Fruit fly (Drosophila melanogaster) whole organism, embryonic: ENCODE results near the gene Spn75F.
A peak's percentile ranks its signal among the peaks of the same experiment; 100 is the strongest.

ENCODE experiments used
- CG10543 ChIP-seq: fragments of 200-800 bp; sonication (Bioruptor generic); optimal IDR thresholded peaks from 3 replicates; lab custom pipeline; 2017; ENCODE audit warnings: missing biosample characterization, mild to moderate bottlenecking, missing genetic modification characterization, moderate library complexity
- CG12769 ChIP-seq: fragments of 200-800 bp; sonication (Bioruptor generic); optimal IDR thresholded peaks from 2 replicates; lab custom pipeline; 2019; ENCODE audit warnings: missing biosample characterization, mild to moderate bottlenecking, missing genetic modification characterization, moderate library complexity
- CG13894 ChIP-seq: fragments of 200-800 bp; sonication (Bioruptor generic); optimal IDR thresholded peaks from 3 replicates; lab custom pipeline; 2018; ENCODE audit warnings: missing biosample characterization, mild to moderate bottlenecking, missing genetic modification characterization, moderate library complexity
- CG18262 ChIP-seq: fragments of 200-800 bp; optimal IDR thresholded peaks from 3 replicates; lab custom pipeline; 2019; ENCODE audit warnings: missing biosample characterization, mild to moderate bottlenecking, missing genetic modification characterization, moderate library complexity
- CG18476 ChIP-seq: fragments of 200-800 bp; sonication (Bioruptor generic); optimal IDR thresholded peaks from 2 replicates; lab custom pipeline; 2016; ENCODE audit warnings: missing biosample characterization, mild to moderate bottlenecking, missing genetic modification characterization
- CG2199 ChIP-seq: fragments of 200-800 bp; sonication (Bioruptor generic); IDR thresholded peaks from 3 replicates; pipeline ENCODE4 v1.3.6; 2022; ENCODE audit warnings: missing biosample characterization, missing genetic modification characterization
- CG2202 ChIP-seq: fragments of 200-800 bp; sonication (Bioruptor generic); optimal IDR thresholded peaks from 2 replicates; lab custom pipeline; 2018; ENCODE audit warnings: missing biosample characterization, mild to moderate bottlenecking, missing genetic modification characterization
- CG31224 ChIP-seq: fragments of 200-800 bp; sonication (Bioruptor generic); IDR thresholded peaks from 2 replicates; pipeline ENCODE4 v1.3.6; 2022; ENCODE audit warnings: missing biosample characterization, missing genetic modification characterization
- CG32767 ChIP-seq: fragments of 200-800 bp; sonication (Bioruptor generic); IDR thresholded peaks from 2 replicates; pipeline ENCODE4 v1.3.6; 2022; ENCODE audit warnings: missing biosample characterization, missing genetic modification characterization
- CG3995 ChIP-seq: fragments of 200-800 bp; sonication (Bioruptor generic); optimal IDR thresholded peaks from 3 replicates; lab custom pipeline; 2016; ENCODE audit warnings: missing biosample characterization, missing genetic modification characterization
- CG7357 ChIP-seq: fragments of 200-800 bp; sonication (Bioruptor generic); IDR thresholded peaks from 3 replicates; pipeline ENCODE4 v1.3.6; 2022; ENCODE audit warnings: missing biosample characterization, missing genetic modification characterization
- CoRest ChIP-seq: fragments of 200-800 bp; sonication (Bioruptor generic); optimal IDR thresholded peaks from 3 replicates; lab custom pipeline; 2018; ENCODE audit warnings: missing biosample characterization, mild to moderate bottlenecking, missing genetic modification characterization, moderate library complexity
- D ChIP-seq, 2 experiments: fragments of 200-800 bp in 1 of 2; fragments of >200 bp in 1 of 2; sonication (Bioruptor generic) in 1 of 2; optimal IDR thresholded peaks; 2 replicates in 1 of 2; 3 replicates in 1 of 2; lab custom pipeline; 2017; ENCODE audit warnings: mild to moderate bottlenecking in 1 of 2, missing biosample characterization in 1 of 2, missing genetic modification characterization in 1 of 2, missing genetic modification reagents in 1 of 2
- Deaf1 ChIP-seq: fragments of 200-800 bp; optimal IDR thresholded peaks from 3 replicates; lab custom pipeline; 2019; ENCODE audit warnings: missing biosample characterization, mild to moderate bottlenecking, missing genetic modification characterization, moderate library complexity
- Dref ChIP-seq: fragments of 200-800 bp; sonication (Bioruptor generic); IDR thresholded peaks from 2 replicates; pipeline ENCODE4 v1.3.6; 2022; ENCODE audit warnings: missing biosample characterization, missing genetic modification characterization
- H15 ChIP-seq: fragments of 200-800 bp; sonication (Bioruptor generic); IDR thresholded peaks from 3 replicates; pipeline ENCODE4 v1.3.6; 2022; ENCODE audit warnings: missing biosample characterization, missing genetic modification characterization
- Hey ChIP-seq: fragments of 200-800 bp; sonication (Bioruptor generic); optimal IDR thresholded peaks from 3 replicates; lab custom pipeline; 2018; ENCODE audit warnings: missing biosample characterization, mild to moderate bottlenecking, missing genetic modification characterization
- Hr3 ChIP-seq: fragments of 200-800 bp; sonication (Bioruptor generic); optimal IDR thresholded peaks from 3 replicates; lab custom pipeline; 2016; ENCODE audit warnings: missing biosample characterization, missing genetic modification characterization
- Med ChIP-seq: fragments of 200-800 bp; sonication (Bioruptor generic); peaks from one replicate; lab custom pipeline; 2016; ENCODE audit warnings: missing biosample characterization, missing genetic modification characterization, mild to moderate bottlenecking, inconsistent platforms, moderate library complexity
- Mes4 ChIP-seq: fragments of 200-800 bp; sonication (Bioruptor generic); optimal IDR thresholded peaks from 2 replicates; lab custom pipeline; 2016; ENCODE audit warnings: missing biosample characterization, missing genetic modification characterization
- NFAT ChIP-seq: fragments of 200-800 bp; sonication (Bioruptor generic); IDR thresholded peaks from 2 replicates; pipeline ENCODE4 v1.3.6; 2022; ENCODE audit warnings: missing biosample characterization, missing genetic modification characterization
- PHDP ChIP-seq: fragments of 200-800 bp; sonication (Bioruptor generic); optimal IDR thresholded peaks from 3 replicates; lab custom pipeline; 2018; ENCODE audit warnings: missing biosample characterization, mild to moderate bottlenecking, missing genetic modification characterization, moderate library complexity
- Pdp1 ChIP-seq, 2 experiments: fragments of 200-800 bp; sonication (Bioruptor generic); optimal IDR thresholded peaks; 3 replicates each; lab custom pipeline; 2016; ENCODE audit warnings: missing biosample characterization in 2 of 2, missing genetic modification characterization in 2 of 2, mild to moderate bottlenecking in 1 of 2, moderate library complexity in 1 of 2
- Rfx ChIP-seq: fragments of 200-800 bp; sonication (Bioruptor generic); IDR thresholded peaks from 2 replicates; pipeline ENCODE4 v1.3.6; 2022; ENCODE audit warnings: missing biosample characterization, missing genetic modification characterization
- abd-A ChIP-seq: fragments of 200-800 bp; sonication (Bioruptor generic); optimal IDR thresholded peaks from 3 replicates; lab custom pipeline; 2019; ENCODE audit warnings: missing biosample characterization, mild to moderate bottlenecking, missing genetic modification characterization, moderate library complexity
- aop ChIP-seq: fragments of 200-800 bp; sonication (Bioruptor generic); IDR thresholded peaks from 2 replicates; pipeline ENCODE4 v1.3.6; 2022; ENCODE audit warnings: missing biosample characterization, missing genetic modification characterization
- bigmax ChIP-seq: fragments of 200-800 bp; sonication (Bioruptor generic); optimal IDR thresholded peaks from 2 replicates; lab custom pipeline; 2018; ENCODE audit warnings: missing biosample characterization, mild to moderate bottlenecking, missing genetic modification characterization
- chm ChIP-seq: fragments of 200-800 bp; sonication (Bioruptor generic); IDR thresholded peaks from 2 replicates; pipeline ENCODE4 v1.3.6; 2022; ENCODE audit warnings: missing biosample characterization, missing genetic modification characterization
- crol ChIP-seq: fragments of 200-800 bp; sonication (Bioruptor generic); IDR thresholded peaks from 2 replicates; pipeline ENCODE4 v1.3.6; 2022; ENCODE audit warnings: missing biosample characterization, missing genetic modification characterization
- cwo ChIP-seq: fragments of 200-800 bp; sonication (Bioruptor generic); optimal IDR thresholded peaks from 3 replicates; lab custom pipeline; 2017; ENCODE audit warnings: missing biosample characterization, missing genetic modification characterization, mild to moderate bottlenecking, moderate library complexity, missing genetic modification reagents
- emc ChIP-seq: fragments of 200-800 bp; sonication (Bioruptor generic); optimal IDR thresholded peaks from 2 replicates; lab custom pipeline; 2016; ENCODE audit warnings: missing biosample characterization, missing genetic modification characterization
- eve ChIP-seq, 2 experiments: fragments of >200 bp; optimal IDR thresholded peaks; 2 replicates each; lab custom pipeline; 2017; ENCODE audit warnings: missing biosample characterization in 2 of 2, missing genetic modification characterization in 2 of 2
- exex ChIP-seq: fragments of 200-800 bp; sonication (Bioruptor generic); optimal IDR thresholded peaks from 4 replicates; lab custom pipeline; 2018; ENCODE audit warnings: missing biosample characterization, mild to moderate bottlenecking, missing genetic modification characterization, moderate library complexity
- grau ChIP-seq: fragments of 200-800 bp; optimal IDR thresholded peaks from 3 replicates; lab custom pipeline; 2019; ENCODE audit warnings: missing biosample characterization, mild to moderate bottlenecking, missing genetic modification characterization, moderate library complexity
- ind ChIP-seq: fragments of 200-800 bp; sonication (Bioruptor generic); optimal IDR thresholded peaks from 3 replicates; lab custom pipeline; 2016; ENCODE audit warnings: missing biosample characterization, missing genetic modification characterization
- kni ChIP-seq: fragments of 200-800 bp; sonication (Bioruptor generic); optimal IDR thresholded peaks from 3 replicates; lab custom pipeline; 2017; ENCODE audit warnings: mild to moderate bottlenecking, missing biosample characterization, missing genetic modification reagents, missing genetic modification characterization
- lmd ChIP-seq: fragments of 200-800 bp; sonication (Bioruptor generic); IDR thresholded peaks from 2 replicates; pipeline ENCODE4 v1.3.6; 2022; ENCODE audit warnings: missing biosample characterization, missing genetic modification characterization
- org-1 ChIP-seq: fragments of 200-800 bp; sonication (Bioruptor generic); optimal IDR thresholded peaks from 2 replicates; lab custom pipeline; 2017; ENCODE audit warnings: missing biosample characterization, missing genetic modification characterization
- prd ChIP-seq, 3 experiments: fragments of >200 bp in 2 of 3; fragments of 200-800 bp in 1 of 3; sonication (Bioruptor generic) in 1 of 3; optimal IDR thresholded peaks in 2 of 3; IDR thresholded peaks in 1 of 3; 2 replicates in 2 of 3; 3 replicates in 1 of 3; pipeline versions ENCODE4 v1.3.6 to Lab custom; 2017 to 2022; ENCODE audit warnings: missing biosample characterization in 1 of 3, missing genetic modification characterization in 1 of 3
- pros ChIP-seq: fragments of 200-800 bp; sonication (Bioruptor generic); optimal IDR thresholded peaks from 3 replicates; lab custom pipeline; 2019; ENCODE audit warnings: missing biosample characterization, mild to moderate bottlenecking, missing genetic modification characterization, moderate library complexity
- run ChIP-seq: fragments of 200-800 bp; sonication (Bioruptor generic); optimal IDR thresholded peaks from 3 replicates; lab custom pipeline; 2018; ENCODE audit warnings: missing biosample characterization, mild to moderate bottlenecking, missing genetic modification characterization
- sc ChIP-seq, 3 experiments: fragments of >200 bp in 2 of 3; fragments of 200-800 bp in 1 of 3; sonication (Bioruptor generic) in 1 of 3; optimal IDR thresholded peaks; 2 replicates in 2 of 3; 3 replicates in 1 of 3; lab custom pipeline; 2017; ENCODE audit warnings: mild to moderate bottlenecking in 1 of 3, missing biosample characterization in 1 of 3, missing genetic modification characterization in 1 of 3, missing genetic modification reagents in 1 of 3
- sqz ChIP-seq: fragments of 200-800 bp; sonication (Bioruptor generic); optimal IDR thresholded peaks from 3 replicates; lab custom pipeline; 2018; ENCODE audit warnings: missing biosample characterization, mild to moderate bottlenecking, missing genetic modification characterization
- sr ChIP-seq: fragments of 200-800 bp; sonication (Bioruptor generic); IDR thresholded peaks from 3 replicates; pipeline ENCODE4 v1.3.6; 2022; ENCODE audit warnings: missing biosample characterization, missing genetic modification characterization
- tup ChIP-seq: fragments of 200-800 bp; sonication (Bioruptor generic); optimal IDR thresholded peaks from 2 replicates; lab custom pipeline; 2016; ENCODE audit warnings: missing biosample characterization, mild to moderate bottlenecking, missing genetic modification characterization, moderate library complexity
- z ChIP-seq: fragments of 200-800 bp; sonication (Bioruptor generic); IDR thresholded peaks from 3 replicates; pipeline ENCODE4 v1.3.6; 2022; ENCODE audit warnings: missing biosample characterization, missing genetic modification characterization
- zfh1 ChIP-seq: fragments of 200-800 bp; sonication (Bioruptor generic); IDR thresholded peaks from 3 replicates; pipeline ENCODE4 v1.3.6; 2022; ENCODE audit warnings: missing biosample characterization, missing genetic modification characterization

Gene Spn75F

dm6 chr3L:19159894-19160293 is 30.4 kb upstream of the Spn75F start (continued):
- TF ChIP-seq CG18476 (GFP tag; lab: Kevin White, UChicago) (no peak), chm (GFP tag; lab: Robert Waterston, UW) (no peak), CoRest (tag; lab: Kevin White, UChicago) (no peak), sc (optimal IDR thresholded peaks at IDR 0.05; lab: Kevin White, UChicago) (no peak), sc (GFP tag; optimal IDR thresholded peaks at IDR 0.05; lab: Kevin White, UChicago) (no peak)

- TF ChIP-seq NFAT = 0 out of 2 replicates have a peak, but pooled peaks have one; percentile 6
- no peak for TF ChIP-seq CG31224 (GFP tag; lab: Robert Waterston, UW)
- TF ChIP-seq H15 (GFP tag; lab: Robert Waterston, UW) = 0 out of 3 replicates have a peak, but pooled peaks have one; percentile 10
- TF ChIP-seq lmd (GFP tag; lab: Robert Waterston, UW) = 0 out of 2 replicates have a peak, but pooled peaks have one; percentile 23
- peak; percentile 38 for TF ChIP-seq CG10543
- TF ChIP-seq Dref (GFP tag; lab: Robert Waterston, UW) = 0 out of 2 replicates have a peak, but pooled peaks have one; percentile 5
- TF ChIP-seq grau (tag; lab: Kevin White, UChicago) = peak; percentile 51
- no peak for TF ChIP-seq sqz (GFP tag; lab: Kevin White, UChicago)
- peak; percentile 8 for TF ChIP-seq CG12769 (tag; lab: Kevin White, UChicago)
- peak; percentile 57 for TF ChIP-seq Med
- TF ChIP-seq CG2199 = peak; percentile 31; the same call in 1 of the 3 replicates
- peak; percentile 12 for TF ChIP-seq kni
- TF ChIP-seq Deaf1 (tag; lab: Kevin White, UChicago) = peak; percentile 5
- TF ChIP-seq Hey (tag; lab: Kevin White, UChicago) = peak; percentile 74
- TF ChIP-seq CG32767 = 0 out of 2 replicates have a peak, but pooled peaks have one; percentile 23
- peak; percentile 14 for TF ChIP-seq run
- 0 out of 3 replicates have a peak, but pooled peaks have one; percentile 15 for TF ChIP-seq sr (GFP tag; lab: Robert Waterston, UW)
- TF ChIP-seq Pdp1 (GFP tag; optimal IDR thresholded peaks at IDR 0.05; lab: Kevin White, UChicago) = no peak
- TF ChIP-seq org-1 = peak; percentile 8
- no peak for TF ChIP-seq cwo (GFP tag; lab: Kevin White, UChicago)
- peak; percentile 92 for TF ChIP-seq crol (GFP tag; lab: Robert Waterston, UW)
- TF ChIP-seq bigmax (GFP tag; lab: Kevin White, UChicago) = no peak
- peak; percentile 39 for TF ChIP-seq abd-A (tag; lab: Kevin White, UChicago)
- TF ChIP-seq prd (optimal IDR thresholded peaks at IDR 0.05; lab: Kevin White, UChicago) = no peak
- no peak for TF ChIP-seq prd (GFP tag; IDR thresholded peaks at IDR 0.05; lab: Robert Waterston, UW)
- peak; percentile 7; the same call in 1 of the 2 replicates for TF ChIP-seq Rfx (GFP tag; lab: Robert Waterston, UW)
- TF ChIP-seq Mes4 (GFP tag; lab: Kevin White, UChicago) = no peak
- 0 out of 3 replicates have a peak, but pooled peaks have one; percentile 4 for TF ChIP-seq zfh1
- 0 out of 3 replicates have a peak, but pooled peaks have one; percentile 39 for TF ChIP-seq z
Measured at dm6 chr3L:19158343-19158742, 28.9 kb upstream of the Spn75F start.

dm6 chr3L:19156263-19156662 is 26.8 kb upstream of the Spn75F start:
- TF ChIP-seq Hr3 (GFP tag; lab: Kevin White, UChicago) (no peak), aop (GFP tag; lab: Robert Waterston, UW) (no peak), CG7357 (no peak), CG2202 (tag; lab: Kevin White, UChicago) (no peak), emc (GFP tag; lab: Kevin White, UChicago) (no peak), PHDP (no peak), kni (no peak), tup (GFP tag; lab: Kevin White, UChicago) (no peak), Pdp1 (GFP tag; optimal IDR thresholded peaks at IDR 0.05; lab: Kevin White, UChicago) (no peak), CG3995 (GFP tag; lab: Kevin White, UChicago) (no peak), cwo (GFP tag; lab: Kevin White, UChicago) (peak; percentile 26), exex (tag; lab: Kevin White, UChicago) (peak; percentile 82), pros (no peak), D (optimal IDR thresholded peaks at IDR 0.05; lab: Kevin White, UChicago) (no peak), D (GFP tag; optimal IDR thresholded peaks at IDR 0.05; lab: Kevin White, UChicago) (no peak), CG18262 (tag; lab: Kevin White, UChicago) (no peak), ind (GFP tag; lab: Kevin White, UChicago) (no peak), CG13894 (tag; lab: Kevin White, UChicago) (no peak), eve (GFP tag; optimal IDR thresholded peaks at IDR 0.05; lab: Kevin White, UChicago) (no peak)
